Fruit fly (Drosophila melanogaster) whole organism, embryonic: ENCODE data around the gene Polr2I.

Experiments
- CG11247 ChIP-seq: fragments of 200-800 bp; sonication (Bioruptor generic); IDR thresholded peaks from 2 replicates; pipeline ENCODE4 v1.3.6; 2022; ENCODE audit warnings: missing biosample characterization, missing genetic modification characterization
- CG17912 ChIP-seq: fragments of 200-800 bp; sonication (Bioruptor generic); optimal IDR thresholded peaks from 2 replicates; lab custom pipeline; 2018; ENCODE audit warnings: missing biosample characterization, mild to moderate bottlenecking, missing genetic modification characterization
- CG31388 ChIP-seq: fragments of 200-800 bp; sonication (Bioruptor generic); optimal IDR thresholded peaks from 2 replicates; lab custom pipeline; 2016; ENCODE audit warnings: missing biosample characterization, missing genetic modification characterization
- CG6254 ChIP-seq: fragments of 200-800 bp; sonication (Bioruptor generic); optimal IDR thresholded peaks from 3 replicates; lab custom pipeline; 2017; ENCODE audit warnings: mild to moderate bottlenecking, missing biosample characterization, missing genetic modification reagents, missing genetic modification characterization
- CG9609 ChIP-seq: fragments of 200-800 bp; sonication (Bioruptor generic); optimal IDR thresholded peaks from 3 replicates; lab custom pipeline; 2016; ENCODE audit warnings: missing biosample characterization, missing genetic modification characterization
- Dp ChIP-seq: fragments of 200-800 bp; sonication (Bioruptor generic); optimal IDR thresholded peaks from 2 replicates; lab custom pipeline; 2018; ENCODE audit warnings: missing biosample characterization, mild to moderate bottlenecking, missing genetic modification characterization, moderate library complexity
- Hr3 ChIP-seq: fragments of 200-800 bp; sonication (Bioruptor generic); optimal IDR thresholded peaks from 3 replicates; lab custom pipeline; 2016; ENCODE audit warnings: missing biosample characterization, missing genetic modification characterization
- Lpt ChIP-seq: fragments of >200 bp; optimal IDR thresholded peaks from 2 replicates; lab custom pipeline; 2018; ENCODE audit warnings: missing biosample characterization, missing genetic modification characterization
- az2 ChIP-seq: fragments of 200-800 bp; sonication (Bioruptor generic); optimal IDR thresholded peaks from 3 replicates; lab custom pipeline; 2016; ENCODE audit warnings: missing biosample characterization, missing genetic modification characterization
- nau ChIP-seq: fragments of 200-800 bp; sonication (Bioruptor generic); optimal IDR thresholded peaks from 3 replicates; lab custom pipeline; 2017; ENCODE audit warnings: missing biosample characterization, mild to moderate bottlenecking, missing genetic modification characterization, missing genetic modification reagents
- odd ChIP-seq: fragments of 200-800 bp; sonication (Bioruptor generic); optimal IDR thresholded peaks from 2 replicates; lab custom pipeline; 2017; ENCODE audit warnings: missing biosample characterization, mild to moderate bottlenecking, missing genetic modification characterization
- vvl ChIP-seq: fragments of 200-800 bp; sonication (Bioruptor generic); IDR thresholded peaks from 2 replicates; pipeline ENCODE4 v1.3.6; 2022; ENCODE audit warnings: missing biosample characterization, missing genetic modification characterization

DNA sequence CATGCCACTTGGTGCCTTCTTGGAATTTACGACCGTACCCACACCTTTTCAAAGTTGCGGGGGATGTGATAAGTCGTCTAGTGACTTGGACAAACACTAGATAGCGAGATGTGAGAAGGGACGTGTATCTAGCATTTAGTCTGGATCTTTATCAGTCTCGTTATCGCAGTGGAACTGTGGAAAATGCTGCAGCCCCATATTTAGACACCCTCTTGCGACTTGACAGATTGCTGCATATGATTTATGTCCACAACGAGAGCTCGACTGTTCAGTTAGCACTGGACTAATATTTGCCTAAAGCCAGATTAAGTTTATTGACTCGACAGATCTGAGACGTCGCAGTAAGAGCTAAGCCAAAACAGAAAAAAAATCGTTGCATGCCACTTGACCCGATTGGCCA, 9.0 kb upstream of the Polr2I start:
- peak; percentile 50 for TF ChIP-seq odd (GFP tag; lab: Kevin White, UChicago)
- no peak for TF ChIP-seq az2 (GFP tag; lab: Kevin White, UChicago)
- TF ChIP-seq vvl, result 0 out of 2 replicates have a peak, but pooled peaks have one; percentile 26
- TF ChIP-seq CG31388 (GFP tag; lab: Kevin White, UChicago), result no peak
- no peak for TF ChIP-seq CG11247 (GFP tag; lab: Robert Waterston, UW)
- peak; percentile 42 for TF ChIP-seq CG17912 (GFP tag; lab: Kevin White, UChicago)
- TF ChIP-seq CG6254, result peak; percentile 43
- no peak for TF ChIP-seq CG9609 (GFP tag; lab: Kevin White, UChicago)
- no peak for TF ChIP-seq Dp (GFP tag; lab: Kevin White, UChicago)
- no peak for TF ChIP-seq Hr3
- no peak for TF ChIP-seq nau (GFP tag; lab: Kevin White, UChicago)
- no peak for TF ChIP-seq Lpt (GFP tag; lab: Kevin White, UChicago)
